Fruit fly (Drosophila melanogaster): ENCODE results near the gene CG3857.

DNA sequence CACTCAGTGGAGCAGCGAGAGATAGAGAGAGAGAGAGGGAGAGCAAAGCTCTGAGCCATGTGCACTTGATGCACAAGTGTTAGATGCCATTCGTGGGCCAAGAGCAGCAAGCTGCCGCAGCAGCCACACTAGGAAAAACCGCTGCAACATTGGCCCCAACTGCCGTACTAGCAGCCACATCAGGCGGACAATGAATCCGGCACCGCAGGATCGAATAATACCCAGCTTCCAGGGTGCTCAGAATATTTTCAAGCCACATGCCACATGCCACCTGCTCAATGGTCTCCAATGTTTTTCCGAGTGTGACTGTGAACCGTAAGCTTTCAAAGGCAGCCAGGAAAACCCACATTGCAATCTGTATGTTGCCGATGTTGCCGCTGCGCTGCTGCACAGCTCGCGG is 48.8 kb upstream of the CG3857 start:
- TF ChIP-seq CG33017 (tag; optimal IDR thresholded peaks at IDR 0.05) = no peak
- no peak for TF ChIP-seq Mnt (GFP tag; optimal IDR thresholded peaks at IDR 0.05)
- no peak for TF ChIP-seq cnc (optimal IDR thresholded peaks at IDR 0.05)
- TF ChIP-seq pad (GFP tag; optimal IDR thresholded peaks at IDR 0.05) = no peak
- TF ChIP-seq ovo (GFP tag; optimal IDR thresholded peaks at IDR 0.05) = no peak
- TF ChIP-seq cic (GFP tag; optimal IDR thresholded peaks at IDR 0.05) = no peak
- no peak for TF ChIP-seq CG7045 (GFP tag; optimal IDR thresholded peaks at IDR 0.05)
- no peak for TF ChIP-seq kay (GFP tag; ENCODE audit: borderline replicate concordance)
- TF ChIP-seq tj (GFP tag; optimal IDR thresholded peaks at IDR 0.05) = no peak
- TF ChIP-seq CG12768 (GFP tag; optimal IDR thresholded peaks at IDR 0.05) = no peak
- TF ChIP-seq Crg-1 (GFP tag; optimal IDR thresholded peaks at IDR 0.05) = no peak
- TF ChIP-seq bab1 (GFP tag; optimal IDR thresholded peaks at IDR 0.05) = no peak
- no peak for TF ChIP-seq CG14711 (tag; optimal IDR thresholded peaks at IDR 0.05)
- no peak for TF ChIP-seq CG5204 (GFP tag; optimal IDR thresholded peaks at IDR 0.05)

Data from whole organism, adult.